Worm (Caenorhabditis elegans) whole organism, young adult: ENCODE measurements around the gene EEED8.18.

Experiments used
- B0336.3 ChIP-seq: fragments of 200-800 bp; sonication (Bioruptor generic); IDR thresholded peaks from 2 replicates; pipeline ENCODE4 v1.3.6; 2022; ENCODE audit warnings: missing genetic modification characterization, missing compliant biosample characterization
- C06A6.2 ChIP-seq: fragments of 200-800 bp; sonication (Bioruptor generic); conservative IDR thresholded peaks from 2 replicates; pipeline ENCODE4 v1.3.6; 2022; ENCODE audit warnings: missing genetic modification characterization, missing compliant biosample characterization
- D2030.7 ChIP-seq: fragments of 200-800 bp; sonication (Bioruptor generic); IDR thresholded peaks from 2 replicates; pipeline ENCODE4 v1.3.6; 2022; ENCODE audit warnings: missing genetic modification reagents, missing genetic modification characterization, missing compliant biosample characterization
- F22D6.2 ChIP-seq: sonication (generic microtip); optimal IDR thresholded peaks from 2 replicates; lab custom pipeline; 2016; ENCODE audit warnings: mild to moderate bottlenecking, missing genetic modification characterization, missing compliant biosample characterization
- F39B2.1 ChIP-seq: fragments of 200-800 bp; sonication (Bioruptor generic); IDR thresholded peaks from 2 replicates; pipeline ENCODE4 v1.3.6; 2022; ENCODE audit warnings: missing genetic modification reagents, missing genetic modification characterization, missing compliant biosample characterization
- F52B5.7 ChIP-seq: sonication (generic microtip); optimal IDR thresholded peaks from 2 replicates; lab custom pipeline; 2016; ENCODE audit warnings: mild to moderate bottlenecking, missing genetic modification characterization, missing compliant biosample characterization
- F57A8.1 ChIP-seq: fragments of 200-800 bp; sonication (Bioruptor generic); optimal IDR thresholded peaks from 2 replicates; lab custom pipeline; 2018; ENCODE audit warnings: mild to moderate bottlenecking, missing genetic modification characterization, moderate library complexity, missing compliant biosample characterization
- F57C9.4 ChIP-seq: sonication (generic microtip); optimal IDR thresholded peaks from 2 replicates; lab custom pipeline; 2017; ENCODE audit warnings: mild to moderate bottlenecking, missing genetic modification characterization, missing compliant biosample characterization
- K12H6.12 ChIP-seq: fragments of 200-800 bp; sonication (Bioruptor generic); optimal IDR thresholded peaks from 2 replicates; lab custom pipeline; 2018; ENCODE audit warnings: mild to moderate bottlenecking, missing genetic modification characterization, missing compliant biosample characterization
- T07F8.4 ChIP-seq: sonication (generic microtip); optimal IDR thresholded peaks from 2 replicates; lab custom pipeline; 2016; ENCODE audit warnings: mild to moderate bottlenecking, missing genetic modification characterization, moderate library complexity, missing compliant biosample characterization
- T26A5.8 ChIP-seq: sonication (generic microtip); optimal IDR thresholded peaks from 2 replicates; lab custom pipeline; 2016; ENCODE audit warnings: missing genetic modification characterization, missing compliant biosample characterization
- Y53G8AR.9 ChIP-seq: fragments of 200-800 bp; sonication (Bioruptor generic); conservative IDR thresholded peaks from 2 replicates; pipeline ENCODE4 v1.3.6; 2022; ENCODE audit warnings: missing genetic modification reagents, missing genetic modification characterization, missing compliant biosample characterization
- Y79H2A.3 ChIP-seq: fragments of 200-800 bp; sonication (Bioruptor generic); conservative IDR thresholded peaks from 2 replicates; pipeline ENCODE4 v1.3.6; 2022; ENCODE audit warnings: missing genetic modification reagents, missing genetic modification characterization, missing compliant biosample characterization
- Y95B8A.8 ChIP-seq: fragments of 200-800 bp; sonication (Bioruptor generic); IDR thresholded peaks from 2 replicates; pipeline ENCODE4 v1.3.6; 2022; ENCODE audit warnings: missing genetic modification reagents, missing genetic modification characterization, missing compliant biosample characterization
- ama-1 ChIP-seq, 3 experiments: fragments of 150-350 bp in 1 of 3; sonication (generic microtip) in 2 of 3; optimal IDR thresholded peaks; 2 replicates each; lab custom pipeline; 2014 to 2018; ENCODE audit warnings: missing biosample characterization in 2 of 3, missing genetic modification characterization in 2 of 3, missing genetic modification reagents in 2 of 3
- aptf-2 ChIP-seq: fragments of 200-800 bp; sonication (Bioruptor generic); conservative IDR thresholded peaks from 2 replicates; pipeline ENCODE4 v1.3.6; 2022; ENCODE audit warnings: missing genetic modification reagents, missing genetic modification characterization, missing compliant biosample characterization
- bed-1 ChIP-seq: fragments of 200-800 bp; sonication (Bioruptor generic); IDR thresholded peaks from 2 replicates; pipeline ENCODE4 v1.3.6; 2022; ENCODE audit warnings: missing genetic modification reagents, missing genetic modification characterization, missing compliant biosample characterization
- cebp-2 ChIP-seq: fragments of 200-800 bp; sonication (Bioruptor generic); IDR thresholded peaks from 2 replicates; pipeline ENCODE4 v1.3.6; 2022; ENCODE audit warnings: missing genetic modification characterization, missing compliant biosample characterization
- ceh-91 ChIP-seq: fragments of 200-800 bp; sonication (Bioruptor generic); IDR thresholded peaks from 2 replicates; pipeline ENCODE4 v1.3.6; 2022; ENCODE audit warnings: missing genetic modification reagents, missing genetic modification characterization, missing compliant biosample characterization
- dpff-1 ChIP-seq: sonication (generic microtip); optimal IDR thresholded peaks from 2 replicates; lab custom pipeline; 2017; ENCODE audit warnings: mild to moderate bottlenecking, missing genetic modification characterization, missing compliant biosample characterization
- dpl-1 ChIP-seq: fragments of 150-350 bp; optimal IDR thresholded peaks from 2 replicates; lab custom pipeline; 2014; ENCODE audit warnings: missing biosample characterization, missing genetic modification reagents, missing genetic modification characterization
- egl-44 ChIP-seq: fragments of 200-800 bp; sonication (Bioruptor generic); IDR thresholded peaks from 2 replicates; pipeline ENCODE4 v1.3.6; 2022; ENCODE audit warnings: missing genetic modification reagents, missing genetic modification characterization, missing compliant biosample characterization
- egrh-3 ChIP-seq: fragments of 200-800 bp; sonication (Bioruptor generic); IDR thresholded peaks from 2 replicates; pipeline ENCODE4 v1.3.6; 2022; ENCODE audit warnings: missing genetic modification reagents, missing genetic modification characterization, missing compliant biosample characterization
- gei-17 ChIP-seq: fragments of 200-800 bp; sonication (Bioruptor generic); optimal IDR thresholded peaks from 2 replicates; lab custom pipeline; 2018; ENCODE audit warnings: mild to moderate bottlenecking, missing genetic modification characterization, missing compliant biosample characterization
- him-1 ChIP-seq: sonication (generic microtip); optimal IDR thresholded peaks from 2 replicates; lab custom pipeline; 2016; ENCODE audit warnings: missing genotype, missing genetic modification reagents, missing genetic modification characterization, missing compliant biosample characterization
- hlh-12 ChIP-seq: sonication (generic microtip); optimal IDR thresholded peaks from 2 replicates; lab custom pipeline; 2016; ENCODE audit warnings: missing genetic modification characterization, missing compliant biosample characterization
- hrde-1 ChIP-seq: sonication (generic microtip); optimal IDR thresholded peaks from 2 replicates; lab custom pipeline; 2016; ENCODE audit warnings: missing genetic modification characterization, mild to moderate bottlenecking, missing compliant biosample characterization, moderate library complexity, missing genotype, missing genetic modification reagents, borderline replicate concordance
- hsf-1 ChIP-seq: fragments of 200-800 bp; sonication (Bioruptor generic); IDR thresholded peaks from 2 replicates; pipeline ENCODE4 v1.3.6; 2022; ENCODE audit warnings: missing genetic modification reagents, missing genetic modification characterization, missing compliant biosample characterization
- lag-1 ChIP-seq: fragments of 200-800 bp; sonication (Bioruptor generic); IDR thresholded peaks from 2 replicates; pipeline ENCODE4 v1.3.6; 2022; ENCODE audit warnings: missing genetic modification reagents, missing genetic modification characterization, missing compliant biosample characterization
- lin-54 ChIP-seq: fragments of 200-800 bp; sonication (Bioruptor generic); optimal IDR thresholded peaks from 2 replicates; lab custom pipeline; 2018; ENCODE audit warnings: mild to moderate bottlenecking, missing genetic modification characterization, missing compliant biosample characterization
- lsy-27 ChIP-seq: sonication (generic microtip); optimal IDR thresholded peaks from 2 replicates; lab custom pipeline; 2017; ENCODE audit warnings: missing genetic modification characterization, mild to moderate bottlenecking, missing compliant biosample characterization, antibody characterized with exemption, missing genotype, borderline replicate concordance; ENCODE audit not compliant: insufficient read depth
- madf-3 ChIP-seq: fragments of 200-800 bp; sonication (Bioruptor generic); IDR thresholded peaks from 2 replicates; pipeline ENCODE4 v1.3.6; 2022; ENCODE audit warnings: missing genetic modification reagents, missing genetic modification characterization, missing compliant biosample characterization
- mcd-1 ChIP-seq: fragments of 200-800 bp; sonication (Bioruptor generic); IDR thresholded peaks from 2 replicates; pipeline ENCODE4 v1.3.6; 2022; ENCODE audit warnings: missing genetic modification reagents, missing genetic modification characterization, missing compliant biosample characterization
- mel-28 ChIP-seq: sonication (generic microtip); optimal IDR thresholded peaks from 2 replicates; lab custom pipeline; 2016; ENCODE audit warnings: borderline replicate concordance, mild to moderate bottlenecking, missing genetic modification characterization, missing compliant biosample characterization
- nfya-2 ChIP-seq: fragments of 200-800 bp; sonication (Bioruptor generic); IDR thresholded peaks from 2 replicates; pipeline ENCODE4 v1.3.6; 2022; ENCODE audit warnings: missing genetic modification reagents, missing genetic modification characterization, missing compliant biosample characterization
- nfyb-1 ChIP-seq: fragments of 200-800 bp; sonication (Bioruptor generic); IDR thresholded peaks from 2 replicates; pipeline ENCODE4 v1.3.6; 2022; ENCODE audit warnings: missing genetic modification reagents, missing genetic modification characterization, missing compliant biosample characterization
- pha-4 ChIP-seq: fragments of 150-350 bp; sonication (generic microtip); optimal IDR thresholded peaks from 2 replicates; lab custom pipeline; 2014; ENCODE audit warnings: missing biosample characterization, missing genetic modification reagents, missing genetic modification characterization
- repo-1 ChIP-seq: sonication (generic microtip); optimal IDR thresholded peaks from 2 replicates; lab custom pipeline; 2017; ENCODE audit warnings: mild to moderate bottlenecking, missing genetic modification characterization, missing compliant biosample characterization
- sea-2 ChIP-seq: fragments of 200-800 bp; sonication (Bioruptor generic); IDR thresholded peaks from 2 replicates; pipeline ENCODE4 v1.3.6; 2022; ENCODE audit warnings: missing genetic modification characterization, missing compliant biosample characterization
- snpc-1.1 ChIP-seq: sonication (generic microtip); optimal IDR thresholded peaks from 2 replicates; lab custom pipeline; 2017; ENCODE audit warnings: missing genetic modification characterization, mild to moderate bottlenecking, missing compliant biosample characterization, antibody characterized with exemption, moderate library complexity, missing genotype, missing genetic modification reagents; ENCODE audit not compliant: insufficient read depth
- sptf-2 ChIP-seq: fragments of 200-800 bp; sonication (Bioruptor generic); optimal IDR thresholded peaks from 2 replicates; lab custom pipeline; 2018; ENCODE audit warnings: mild to moderate bottlenecking, missing genetic modification characterization, missing compliant biosample characterization
- xnd-1 ChIP-seq: sonication (generic microtip); optimal IDR thresholded peaks from 2 replicates; lab custom pipeline; 2016; ENCODE audit warnings: missing genotype, missing genetic modification reagents, missing genetic modification characterization, missing compliant biosample characterization
- ztf-6 ChIP-seq: fragments of 200-800 bp; sonication (Bioruptor generic); IDR thresholded peaks from 2 replicates; pipeline ENCODE4 v1.3.6; 2022; ENCODE audit warnings: missing genetic modification reagents, missing genetic modification characterization, missing compliant biosample characterization

The EEED8.18 gene

ce11 chrII:5389831-5390323 is 22.5 kb downstream of the EEED8.18 start, which contains the start of gene ndx-6 (continued):
- TF ChIP-seq F57C9.4 (tag; lab: Kevin White, UChicago): no peak
- TF ChIP-seq F57A8.1 (GFP tag; lab: Kevin White, UChicago): peak; percentile 14
- TF ChIP-seq sea-2: no peak
- TF ChIP-seq D2030.7 (GFP tag; lab: Robert Waterston, UW): 0 out of 2 replicates have a peak, but pooled peaks have one; percentile 17
- TF ChIP-seq xnd-1 (tag; lab: Kevin White, UChicago): peak; percentile 26
- TF ChIP-seq ztf-6 (GFP tag; lab: Robert Waterston, UW): no peak
- peak; percentile 50 for TF ChIP-seq pha-4 (tag; lab: Kevin White, UChicago)
- TF ChIP-seq mel-28: no peak
- TF ChIP-seq ama-1 (optimal IDR thresholded peaks at IDR 0.05; lab: Kevin White, UChicago): no peak
- no peak for TF ChIP-seq ama-1 (GFP tag; optimal IDR thresholded peaks at IDR 0.05; lab: Kevin White, UChicago)
- peak; percentile 53; the same call in 1 of the 2 replicates for TF ChIP-seq hsf-1 (GFP tag; lab: Robert Waterston, UW)
- no peak for TF ChIP-seq him-1 (tag; lab: Kevin White, UChicago)
- TF ChIP-seq ceh-91: 0 out of 2 replicates have a peak, but pooled peaks have one; percentile 33
- no peak for TF ChIP-seq nfya-2 (GFP tag; lab: Robert Waterston, UW)
- no peak for TF ChIP-seq aptf-2 (GFP tag; lab: Robert Waterston, UW)
- no peak for TF ChIP-seq F39B2.1
- TF ChIP-seq T26A5.8: no peak
- peak; percentile 58 for TF ChIP-seq repo-1 (tag; lab: Kevin White, UChicago)
- TF ChIP-seq K12H6.12 (tag; lab: Kevin White, UChicago): no peak
- TF ChIP-seq lag-1 (GFP tag; lab: Robert Waterston, UW): no peak
- peak; percentile 98 for TF ChIP-seq lin-54 (GFP tag; lab: Kevin White, UChicago)
- no peak for TF ChIP-seq hlh-12 (tag; lab: Kevin White, UChicago)
- TF ChIP-seq gei-17: no peak
- no peak for TF ChIP-seq Y79H2A.3
- TF ChIP-seq madf-3 (GFP tag; lab: Robert Waterston, UW): peak; percentile 75; the same call in 1 of the 2 replicates
- TF ChIP-seq bed-1: no peak
- TF ChIP-seq dpff-1: no peak
- TF ChIP-seq sptf-2: no peak
- TF ChIP-seq hrde-1 (tag; lab: Kevin White, UChicago): no peak
- TF ChIP-seq egrh-3 (GFP tag; lab: Robert Waterston, UW): no peak
- no peak for TF ChIP-seq snpc-1.1

ce11 chrII:5388786-5389421 is 23.5 kb downstream of the EEED8.18 start, which contains the start of gene rsp-4:
TSS of gene rsp-4 (minus strand) at chrII:5388836.
- TF ChIP-seq T07F8.4: no peak
- TF ChIP-seq lsy-27 (tag; lab: Kevin White, UChicago): no peak
- no peak for TF ChIP-seq dpl-1 (GFP tag; lab: Kevin White, UChicago)
- 0 out of 2 replicates have a peak, but pooled peaks have one; percentile 36 for TF ChIP-seq nfyb-1
- TF ChIP-seq F52B5.7 (tag; lab: Kevin White, UChicago): no peak
- no peak for TF ChIP-seq F22D6.2 (tag; lab: Kevin White, UChicago)
- TF ChIP-seq, all 124 proteins: peak for 1

- no peak for TF ChIP-seq sptf-2
- TF ChIP-seq Y95B8A.8: peak; percentile 36; the same call in 1 of the 2 replicates
- 0 out of 2 replicates have a peak, but pooled peaks have one; percentile 11 for TF ChIP-seq Y53G8AR.9 (GFP tag; lab: Robert Waterston, UW)
- TF ChIP-seq C06A6.2 (GFP tag; lab: Robert Waterston, UW): no peak
- no peak for TF ChIP-seq xnd-1 (tag; lab: Kevin White, UChicago)
- peak; percentile 23 for TF ChIP-seq him-1 (tag; lab: Kevin White, UChicago)
- TF ChIP-seq B0336.3 (GFP tag; lab: Robert Waterston, UW): peak; percentile 40; the same call in 1 of the 2 replicates
- TF ChIP-seq hsf-1 (GFP tag; lab: Robert Waterston, UW): 0 out of 2 replicates have a peak, but pooled peaks have one; percentile 22
- no peak for TF ChIP-seq T26A5.8
- no peak for TF ChIP-seq mcd-1 (GFP tag; lab: Robert Waterston, UW)
- TF ChIP-seq cebp-2: no peak
- no peak for TF ChIP-seq egl-44 (GFP tag; lab: Robert Waterston, UW)
- TF ChIP-seq madf-3 (GFP tag; lab: Robert Waterston, UW): 0 out of 2 replicates have a peak, but pooled peaks have one; percentile 42
Observed at ce11 chrII:5387217-5387616, 25.2 kb downstream of the EEED8.18 start, which contains the start of gene ccpp-6. TSS of gene ccpp-6 (minus strand) at chrII:5387317.
